Worm (Caenorhabditis elegans): Measurements from ENCODE around the gene F49C12.7.

The F49C12.7 gene

ce11 chrIV:9333007-9333406, 20.3 kb upstream of the F49C12.7 start:
- TF ChIP-seq nhr-2 (tag; optimal IDR thresholded peaks at IDR 0.05) (no peak), blmp-1 (tag; optimal IDR thresholded peaks at IDR 0.05) (no peak), lsy-2 (tag; optimal IDR thresholded peaks at IDR 0.05) (no peak), snpc-4 (tag; optimal IDR thresholded peaks at IDR 0.05) (no peak), flh-1 (GFP tag; optimal IDR thresholded peaks at IDR 0.05) (no peak), elt-3 (tag; optimal IDR thresholded peaks at IDR 0.05) (no peak), pha-4 (tag; optimal IDR thresholded peaks at IDR 0.05) (no peak), unc-62 (GFP tag; optimal IDR thresholded peaks at IDR 0.05) (no peak), nhr-237 (tag; optimal IDR thresholded peaks at IDR 0.05) (no peak)

DNA sequence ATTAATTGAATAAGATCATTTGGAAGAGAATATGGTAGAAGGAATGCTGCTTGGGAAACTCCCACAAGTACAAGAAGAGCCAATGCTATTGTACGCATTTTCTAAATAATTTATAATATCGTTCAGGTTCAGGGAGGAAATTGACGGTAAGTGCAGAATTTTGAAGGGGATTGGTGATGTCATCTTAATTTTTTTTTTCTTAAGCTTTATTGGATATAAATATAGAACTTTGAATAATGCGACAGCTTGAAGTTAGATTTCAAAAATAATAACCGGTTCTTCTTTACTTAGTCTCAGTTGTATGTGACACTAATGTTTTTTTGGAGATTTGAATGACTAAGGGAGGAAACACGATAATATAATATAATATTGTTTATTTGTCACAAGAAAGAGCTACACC, 18.0 kb upstream of the F49C12.7 start, which contains the start of gene nspg-7.1:
TSS of gene nspg-7.1 (minus strand) at position 101 of the 400 bp plus-strand sequence.
- TF ChIP-seq blmp-1 (tag; optimal IDR thresholded peaks at IDR 0.05) (no peak), nhr-28 (tag; optimal IDR thresholded peaks at IDR 0.05) (no peak), elt-1 (tag; optimal IDR thresholded peaks at IDR 0.05; ENCODE audit: borderline replicate concordance, insufficient read depth) (no peak), M03D4.4 (tag; optimal IDR thresholded peaks at IDR 0.05) (no peak), mls-2 (tag; optimal IDR thresholded peaks at IDR 0.05) (no peak), ztf-11 (tag; optimal IDR thresholded peaks at IDR 0.05) (no peak), nhr-2 (tag; optimal IDR thresholded peaks at IDR 0.05) (no peak), nhr-76 (tag; optimal IDR thresholded peaks at IDR 0.05) (no peak), nhr-12 (tag; optimal IDR thresholded peaks at IDR 0.05) (no peak), mab-5 (tag; optimal IDR thresholded peaks at IDR 0.05) (no peak), ham-2 (GFP tag; optimal IDR thresholded peaks at IDR 0.05) (no peak), ceh-43 (GFP tag; optimal IDR thresholded peaks at IDR 0.05) (no peak), bed-3 (GFP tag; optimal IDR thresholded peaks at IDR 0.05) (no peak), lsy-2 (tag; optimal IDR thresholded peaks at IDR 0.05) (no peak), sem-2 (GFP tag; optimal IDR thresholded peaks at IDR 0.05) (no peak), flh-1 (GFP tag; optimal IDR thresholded peaks at IDR 0.05) (no peak), ceh-83 (GFP tag; optimal IDR thresholded peaks at IDR 0.05) (no peak), zip-8 (tag; optimal IDR thresholded peaks at IDR 0.05) (no peak), sptf-1 (tag; optimal IDR thresholded peaks at IDR 0.05) (no peak), pha-4 (tag; optimal IDR thresholded peaks at IDR 0.05) (no peak)

DNA sequence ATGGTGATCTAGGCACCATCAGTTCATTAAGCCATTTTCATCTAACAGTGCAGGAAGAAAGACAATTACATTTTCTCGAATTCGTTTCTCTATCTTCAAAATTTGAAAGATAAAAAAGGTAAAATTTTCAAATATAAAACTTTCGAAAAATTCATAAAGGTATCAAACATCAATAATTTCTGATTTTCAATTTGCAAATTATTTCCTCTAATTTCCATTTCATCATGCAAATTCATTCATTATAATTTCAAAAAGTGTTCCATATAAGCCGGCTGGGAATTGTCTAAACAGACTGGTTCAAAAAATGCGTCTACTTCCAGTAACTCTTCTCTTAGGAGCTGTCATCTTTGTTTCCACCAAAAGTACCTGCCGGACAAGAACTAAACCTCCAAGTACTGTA, 15.0 kb upstream of the F49C12.7 start, which contains the start of gene clec-183:
TSS of gene clec-183 (plus strand) at position 301 of the 400 bp plus-strand sequence.
- no peak for TF ChIP-seq lin-32 (GFP tag; optimal IDR thresholded peaks at IDR 0.05)
- no peak for TF ChIP-seq bed-3 (GFP tag; optimal IDR thresholded peaks at IDR 0.05)
- no peak for TF ChIP-seq unc-62 (GFP tag; optimal IDR thresholded peaks at IDR 0.05)
- no peak for TF ChIP-seq snpc-4 (tag; optimal IDR thresholded peaks at IDR 0.05)
- no peak for TF ChIP-seq nhr-12 (tag; optimal IDR thresholded peaks at IDR 0.05)
- TF ChIP-seq zip-8 (tag; optimal IDR thresholded peaks at IDR 0.05) = no peak
- no peak for TF ChIP-seq lin-13 (tag; optimal IDR thresholded peaks at IDR 0.05)
- TF ChIP-seq tbx-8 (GFP tag; optimal IDR thresholded peaks at IDR 0.05) = no peak
- no peak for TF ChIP-seq hlh-1 (tag; optimal IDR thresholded peaks at IDR 0.05)
- no peak for TF ChIP-seq blmp-1 (tag; optimal IDR thresholded peaks at IDR 0.05)
- TF ChIP-seq drap-1 (GFP tag; optimal IDR thresholded peaks at IDR 0.05) = no peak
- TF ChIP-seq ceh-83 (GFP tag; optimal IDR thresholded peaks at IDR 0.05) = no peak

DNA sequence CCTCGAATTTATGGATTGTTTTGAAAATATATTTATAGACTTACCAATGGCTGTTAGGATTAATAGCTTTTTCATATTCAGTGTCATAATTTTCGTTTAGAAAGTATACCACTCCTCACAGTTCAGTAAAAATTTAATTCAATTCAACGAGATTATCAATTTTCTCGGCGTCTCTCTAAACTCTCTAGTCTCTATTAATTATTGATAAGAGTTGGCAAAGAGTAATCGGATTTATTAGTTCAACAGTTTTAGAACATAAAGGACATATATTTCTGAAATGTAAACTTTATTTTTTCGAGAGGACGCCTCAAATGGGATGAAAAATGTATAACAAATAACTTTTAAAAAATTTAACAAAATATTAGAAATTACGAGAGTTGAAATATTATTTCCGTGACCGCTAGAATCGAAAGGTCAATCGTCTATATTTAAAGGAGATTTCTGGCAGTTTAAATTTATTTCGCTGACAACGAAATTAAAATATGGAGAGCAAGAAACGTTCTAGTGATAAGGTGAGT, 11.3 kb upstream of the F49C12.7 start, which contains the start of the genes nspg-11 and F49C12.15:
TSS of gene nspg-11 (minus strand) at position 101 of the 518 bp plus-strand sequence.
TSS of gene F49C12.15 (plus strand) at position 468 of the 518 bp plus-strand sequence.
- TF ChIP-seq lsy-2 (tag; optimal IDR thresholded peaks at IDR 0.05) (no peak), drap-1 (GFP tag; optimal IDR thresholded peaks at IDR 0.05) (no peak), ceh-83 (GFP tag; optimal IDR thresholded peaks at IDR 0.05) (no peak)

DNA sequence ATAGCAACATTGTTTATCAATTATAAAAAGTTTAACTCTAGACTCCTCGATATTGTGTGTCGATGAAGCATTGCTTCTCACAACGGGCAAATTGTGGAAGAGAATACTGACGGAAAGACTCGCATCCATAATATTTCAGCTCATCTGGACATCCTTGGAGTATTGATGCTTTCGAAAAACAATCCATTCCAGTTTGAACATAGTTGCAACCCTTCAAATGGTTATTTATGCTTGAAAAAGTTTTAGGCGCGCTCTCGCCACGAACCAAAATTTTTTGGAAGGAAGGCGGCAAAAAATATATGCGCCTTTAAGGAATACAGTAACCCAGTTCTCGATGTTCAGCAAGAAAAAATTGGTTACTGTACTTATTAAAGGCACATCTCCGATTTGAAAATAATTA, 9.8 kb upstream of the F49C12.7 start:
- TF ChIP-seq mep-1 (tag; optimal IDR thresholded peaks at IDR 0.05) = no peak
- TF ChIP-seq sem-2 (GFP tag; optimal IDR thresholded peaks at IDR 0.05) = no peak
- no peak for TF ChIP-seq flh-1 (GFP tag; optimal IDR thresholded peaks at IDR 0.05)
- no peak for TF ChIP-seq mab-5 (tag; optimal IDR thresholded peaks at IDR 0.05)
- no peak for TF ChIP-seq nhr-237 (tag; optimal IDR thresholded peaks at IDR 0.05)

Measured in whole organism, mixed stage, embryonic.